Worm (Caenorhabditis elegans) whole organism, early embryonic: ENCODE data around the gene Y61A9LA.10.
"Not testable (repeated sequence)": the region's sequence is repeated elsewhere in the genome, so short reads cannot be mapped to it uniquely, and the experiment has no call there.

Experiments
- B0310.2 ChIP-seq: sonication (generic microtip); optimal IDR thresholded peaks from 2 replicates; lab custom pipeline; 2016; ENCODE audit warnings: mild to moderate bottlenecking, missing genetic modification characterization, missing compliant biosample characterization
- F13C5.2 ChIP-seq: sonication (generic microtip); optimal IDR thresholded peaks from 2 replicates; lab custom pipeline; 2017; ENCODE audit warnings: mild to moderate bottlenecking, missing genetic modification characterization, inconsistent platforms, missing compliant biosample characterization
- aly-1 ChIP-seq: sonication (generic microtip); optimal IDR thresholded peaks from 2 replicates; lab custom pipeline; 2016; ENCODE audit warnings: missing genetic modification characterization, missing compliant biosample characterization
- ama-1 ChIP-seq: fragments of 150-350 bp; optimal IDR thresholded peaks from 2 replicates; lab custom pipeline; 2014
- ceh-13 ChIP-seq: fragments of 200-800 bp; sonication (Bioruptor generic); optimal IDR thresholded peaks from 2 replicates; lab custom pipeline; 2018; ENCODE audit warnings: mild to moderate bottlenecking, missing genetic modification characterization, missing compliant biosample characterization
- ceh-36 ChIP-seq: sonication (generic microtip); optimal IDR thresholded peaks from 2 replicates; lab custom pipeline; 2016; ENCODE audit warnings: missing genetic modification characterization, inconsistent platforms, missing compliant biosample characterization
- ets-7 ChIP-seq: sonication (generic microtip); optimal IDR thresholded peaks from 2 replicates; lab custom pipeline; 2016; ENCODE audit warnings: missing genotype, missing genetic modification characterization, missing compliant biosample characterization
- flt-1 ChIP-seq: fragments of 200-800 bp; sonication (Bioruptor generic); IDR thresholded peaks from 2 replicates; pipeline ENCODE4 v1.3.6; 2022; ENCODE audit warnings: missing genetic modification characterization, missing compliant biosample characterization
- hmbx-1 ChIP-seq: sonication (generic microtip); optimal IDR thresholded peaks from 2 replicates; lab custom pipeline; 2016; ENCODE audit warnings: mild to moderate bottlenecking, missing genetic modification characterization, missing compliant biosample characterization
- hmg-4 ChIP-seq: fragments of 200-800 bp; sonication (Bioruptor generic); optimal IDR thresholded peaks from 2 replicates; lab custom pipeline; 2018; ENCODE audit warnings: mild to moderate bottlenecking, missing genetic modification characterization, missing compliant biosample characterization
- hnd-1 ChIP-seq: sonication (generic microtip); optimal IDR thresholded peaks from 2 replicates; lab custom pipeline; 2016; ENCODE audit warnings: missing genetic modification characterization, missing compliant biosample characterization
- pes-1 ChIP-seq: fragments of 200-800 bp; sonication (Bioruptor generic); IDR thresholded peaks from 2 replicates; pipeline ENCODE4 v1.3.6; 2022; ENCODE audit warnings: missing genetic modification reagents, missing genetic modification characterization, missing compliant biosample characterization
- scrt-1 ChIP-seq: fragments of 200-800 bp; sonication (Bioruptor generic); IDR thresholded peaks from 2 replicates; pipeline ENCODE4 v1.3.6; 2022; ENCODE audit warnings: missing genetic modification characterization, missing compliant biosample characterization
- sea-1 ChIP-seq: fragments of 200-800 bp; sonication (Bioruptor generic); conservative IDR thresholded peaks from 2 replicates; pipeline ENCODE4 v1.3.6; 2022; ENCODE audit warnings: missing genetic modification characterization, missing compliant biosample characterization
- tbx-11 ChIP-seq: fragments of 200-800 bp; sonication (Bioruptor generic); IDR thresholded peaks from 2 replicates; pipeline ENCODE4 v1.3.6; 2022; ENCODE audit warnings: missing genetic modification characterization, missing compliant biosample characterization
- tbx-37 ChIP-seq: fragments of 200-800 bp; sonication (Bioruptor generic); conservative IDR thresholded peaks from 2 replicates; pipeline ENCODE4 v1.3.6; 2022; ENCODE audit warnings: missing genetic modification reagents, missing genetic modification characterization, missing compliant biosample characterization
- tra-4 ChIP-seq: sonication (generic microtip); optimal IDR thresholded peaks from 2 replicates; lab custom pipeline; 2017; ENCODE audit warnings: missing genetic modification characterization, missing compliant biosample characterization

Y61A9LA.10 gene

ce11 chrV:4570833-4571232, 44.8 kb downstream of the Y61A9LA.10 start, which contains the start of gene Y61A9LA.3:
Gene Y61A9LA.3, plus strand, starts transcription at chrV:4571133.
- TF ChIP-seq pes-1 (no peak), hmg-4 (GFP tag; lab: Kevin White, UChicago) (no peak), ceh-13 (GFP tag; lab: Kevin White, UChicago) (no peak), tbx-11 (GFP tag; lab: Robert Waterston, UW) (no peak), ets-7 (tag; lab: Kevin White, UChicago) (no peak), flt-1 (GFP tag; lab: Robert Waterston, UW) (no peak), ceh-36 (no peak), tra-4 (tag; lab: Kevin White, UChicago) (no peak), scrt-1 (GFP tag; lab: Robert Waterston, UW) (no peak), F13C5.2 (tag; lab: Kevin White, UChicago) (no peak), hnd-1 (tag; lab: Kevin White, UChicago) (no peak), sea-1 (GFP tag; lab: Robert Waterston, UW) (no peak)

ce11 chrV:4569999-4570627, 45.5 kb downstream of the Y61A9LA.10 start, which contains the start of gene sut-2:
Gene sut-2, minus strand, starts transcription at chrV:4570049.
- TF ChIP-seq B0310.2 (tag; lab: Kevin White, UChicago), result no peak
- TF ChIP-seq F13C5.2 (tag; lab: Kevin White, UChicago), result no peak
- TF ChIP-seq ceh-13 (GFP tag; lab: Kevin White, UChicago), result no peak
- no peak for TF ChIP-seq flt-1 (GFP tag; lab: Robert Waterston, UW)
- no peak for TF ChIP-seq tra-4 (tag; lab: Kevin White, UChicago)
- TF ChIP-seq scrt-1 (GFP tag; lab: Robert Waterston, UW), result no peak
- TF ChIP-seq hnd-1 (tag; lab: Kevin White, UChicago), result no peak
- TF ChIP-seq sea-1 (GFP tag; lab: Robert Waterston, UW), result no peak
- TF ChIP-seq tbx-11 (GFP tag; lab: Robert Waterston, UW), result no peak
- TF ChIP-seq ceh-36, result no peak
- no peak for TF ChIP-seq pes-1

- TF ChIP-seq scrt-1 (GFP tag; lab: Robert Waterston, UW) (no peak), ceh-36 (no peak), flt-1 (GFP tag; lab: Robert Waterston, UW) (no peak), tbx-11 (GFP tag; lab: Robert Waterston, UW) (no peak), hmbx-1 (tag; lab: Kevin White, UChicago) (no peak), aly-1 (no peak), tbx-37 (GFP tag; lab: Robert Waterston, UW) (no peak), ets-7 (tag; lab: Kevin White, UChicago) (no peak), B0310.2 (tag; lab: Kevin White, UChicago) (no peak), hnd-1 (tag; lab: Kevin White, UChicago) (no peak), pes-1 (no peak), ceh-13 (GFP tag; lab: Kevin White, UChicago) (no peak), tra-4 (tag; lab: Kevin White, UChicago) (no peak), sea-1 (GFP tag; lab: Robert Waterston, UW) (no peak), ama-1 (no peak), F13C5.2 (tag; lab: Kevin White, UChicago) (no peak), hmg-4 (GFP tag; lab: Kevin White, UChicago) (no peak)
Measured at ce11 chrV:4562493-4562892, 53.1 kb downstream of the Y61A9LA.10 start.

- TF ChIP-seq flt-1 (GFP tag; lab: Robert Waterston, UW); sea-1 (GFP tag; lab: Robert Waterston, UW); aly-1: not testable (repeated sequence)
Measured at ce11 chrV:4560441-4560840, 55.2 kb downstream of the Y61A9LA.10 start, which contains the start of gene Y61A9LA.4. Gene Y61A9LA.4, plus strand, starts transcription at chrV:4560741.

ce11 chrV:4559701-4560100, 55.9 kb downstream of the Y61A9LA.10 start, which contains the start of gene Y61A9LA.7:
Gene Y61A9LA.7, minus strand, starts transcription at chrV:4559801.
- TF ChIP-seq tra-4 (tag; lab: Kevin White, UChicago) (no peak), aly-1 (no peak), ceh-36 (no peak), tbx-11 (GFP tag; lab: Robert Waterston, UW) (no peak), sea-1 (GFP tag; lab: Robert Waterston, UW) (no peak), tbx-37 (GFP tag; lab: Robert Waterston, UW) (no peak), hnd-1 (tag; lab: Kevin White, UChicago) (no peak)
